Fruit fly (Drosophila melanogaster): ENCODE measurements around the gene CG31546.

Gene CG31546

dm6 chr3R:5636519-5637430, 1.4 kb upstream of the CG31546 start, which contains the start of the genes CG31548 and CG12170 (continued):
- TF ChIP-seq CG14710 (tag; optimal IDR thresholded peaks at IDR 0.05) (peak; percentile 70), Rfx (GFP tag; IDR thresholded peaks at IDR 0.05) (0 out of 2 replicates have a peak, but pooled peaks have one; percentile 28), Rx (GFP tag; IDR thresholded peaks at IDR 0.05) (no peak; the same call in 1 of the 2 replicates), CG7987 (GFP tag; optimal IDR thresholded peaks at IDR 0.05) (no peak), Stat92E (GFP tag; optimal IDR thresholded peaks at IDR 0.05) (no peak), Atf6 (GFP tag; IDR thresholded peaks at IDR 0.05) (peak; percentile 39; the same call in 1 of the 2 replicates), Lim3 (GFP tag; IDR thresholded peaks at IDR 0.05) (no peak), HLH4C (GFP tag; IDR thresholded peaks at IDR 0.05; ENCODE audit: partially characterized antibody) (no peak), NC2β (GFP tag; optimal IDR thresholded peaks at IDR 0.05) (peak; percentile 22), Mrtf (GFP tag; IDR thresholded peaks at IDR 0.05) (0 out of 3 replicates have a peak, but pooled peaks have one; percentile 4), hkb (optimal IDR thresholded peaks at IDR 0.05) (no peak), hkb (GFP tag; IDR thresholded peaks at IDR 0.05) (peak; percentile 75), CG3726 (GFP tag; IDR thresholded peaks at IDR 0.05) (peak; percentile 19; the same call in 1 of the 3 replicates), CG31441 (GFP tag; IDR thresholded peaks at IDR 0.05) (peak; percentile 68), Nf-YA (GFP tag; IDR thresholded peaks at IDR 0.05) (no peak), CG14014 (GFP tag; IDR thresholded peaks at IDR 0.05) (peak; percentile 46; the same call in 1 of the 2 replicates), pros (GFP tag; optimal IDR thresholded peaks at IDR 0.05) (no peak), CG18764 (GFP tag; optimal IDR thresholded peaks at IDR 0.05) (peak; percentile 42), usp (GFP tag; optimal IDR thresholded peaks at IDR 0.05) (no peak), slbo (GFP tag; IDR thresholded peaks at IDR 0.05) (peak; percentile 24; the same call in 1 of the 2 replicates), D19A (tag; optimal IDR thresholded peaks at IDR 0.05) (peak; percentile 53), Med (GFP tag) (peak; percentile 83), twi (tag; optimal IDR thresholded peaks at IDR 0.05) (no peak), CG17829 (tag; optimal IDR thresholded peaks at IDR 0.05) (peak; percentile 62), tin (GFP tag; optimal IDR thresholded peaks at IDR 0.05) (peak; percentile 29), Lhr (GFP tag; optimal IDR thresholded peaks at IDR 0.05) (peak; percentile 19), so (GFP tag; IDR thresholded peaks at IDR 0.05) (peak; percentile 33; the same call in 1 of the 3 replicates), CG2712 (tag; optimal IDR thresholded peaks at IDR 0.05) (peak; percentile 77), ewg (GFP tag; optimal IDR thresholded peaks at IDR 0.05) (peak; percentile 32), CG11723 (GFP tag; optimal IDR thresholded peaks at IDR 0.05) (no peak)

dm6 chr3R:5633437-5633836, 2.0 kb downstream of the CG31546 start, which contains the start of gene CG12171:
CG12171 (plus strand) TSS chr3R:5633627.
- peak; percentile 65 for TF ChIP-seq mirr (GFP tag; optimal IDR thresholded peaks at IDR 0.05)
- TF ChIP-seq Dll (GFP tag; IDR thresholded peaks at IDR 0.05; ENCODE audit: partially characterized antibody) = peak; percentile 36; the same call in 1 of the 4 replicates
- no peak for TF ChIP-seq en (GFP tag; optimal IDR thresholded peaks at IDR 0.05)
- no peak for TF ChIP-seq CG32767 (GFP tag; IDR thresholded peaks at IDR 0.05)
- peak; percentile 52 for TF ChIP-seq amos (GFP tag; IDR thresholded peaks at IDR 0.05; ENCODE audit: partially characterized antibody)
- TF ChIP-seq fd102C (GFP tag; optimal IDR thresholded peaks at IDR 0.05) = no peak
- no peak for TF ChIP-seq trem (tag; optimal IDR thresholded peaks at IDR 0.05)
- TF ChIP-seq CG13287 (GFP tag; IDR thresholded peaks at IDR 0.05; ENCODE audit: partially characterized antibody) = peak; percentile 14; the same call in 1 of the 2 replicates
- no peak for TF ChIP-seq Sox100B (GFP tag; optimal IDR thresholded peaks at IDR 0.05)
- TF ChIP-seq Antp (GFP tag; optimal IDR thresholded peaks at IDR 0.05) = no peak
- TF ChIP-seq CG4360 (GFP tag; IDR thresholded peaks at IDR 0.05) = no peak
- no peak for TF ChIP-seq Hmr (GFP tag; optimal IDR thresholded peaks at IDR 0.05)
- no peak for TF ChIP-seq crol (GFP tag; IDR thresholded peaks at IDR 0.05)
- peak; percentile 13 for TF ChIP-seq HmgZ (tag; optimal IDR thresholded peaks at IDR 0.05)
- TF ChIP-seq CG12744 (GFP tag; optimal IDR thresholded peaks at IDR 0.05) = no peak
- TF ChIP-seq Dref (GFP tag; IDR thresholded peaks at IDR 0.05) = peak; percentile 60
- TF ChIP-seq ftz-f1 (GFP tag; optimal IDR thresholded peaks at IDR 0.05) = peak; percentile 83
- TF ChIP-seq CG11696 (GFP tag; IDR thresholded peaks at IDR 0.05) = no peak
- no peak for TF ChIP-seq CG34422 (GFP tag; IDR thresholded peaks at IDR 0.05)
- peak; percentile 31 for TF ChIP-seq pzg (GFP tag; optimal IDR thresholded peaks at IDR 0.05)
